Fruit fly (Drosophila melanogaster) whole organism, embryonic: Measurements from ENCODE around the gene Nak.

ENCODE experiments used
- ATbp ChIP-seq: fragments of 200-800 bp; sonication (Bioruptor generic); optimal IDR thresholded peaks from 2 replicates; lab custom pipeline; 2017; ENCODE audit warnings: missing biosample characterization, mild to moderate bottlenecking, missing genetic modification characterization, missing genetic modification reagents
- Atf3 ChIP-seq: fragments of 200-800 bp; sonication (Bioruptor generic); optimal IDR thresholded peaks from 3 replicates; lab custom pipeline; 2016; ENCODE audit warnings: missing biosample characterization, missing genetic modification characterization
- CG10209 ChIP-seq: fragments of 200-800 bp; sonication (Bioruptor generic); optimal IDR thresholded peaks from 3 replicates; lab custom pipeline; 2017; ENCODE audit warnings: missing biosample characterization, mild to moderate bottlenecking, missing genetic modification characterization, missing genetic modification reagents
- CG10959 ChIP-seq: fragments of 200-800 bp; sonication (Bioruptor generic); IDR thresholded peaks from 2 replicates; pipeline ENCODE4 v1.3.6; 2022; ENCODE audit warnings: missing biosample characterization, missing genetic modification characterization
- CG10979 ChIP-seq: fragments of 200-800 bp; sonication (Bioruptor generic); optimal IDR thresholded peaks from 2 replicates; lab custom pipeline; 2018; ENCODE audit warnings: missing biosample characterization, mild to moderate bottlenecking, missing genetic modification characterization, moderate library complexity
- CG12391 ChIP-seq: fragments of 200-800 bp; sonication (Bioruptor generic); optimal IDR thresholded peaks from 3 replicates; lab custom pipeline; 2018; ENCODE audit warnings: missing biosample characterization, mild to moderate bottlenecking, missing genetic modification characterization, moderate library complexity
- CG15696 ChIP-seq: fragments of 200-800 bp; sonication (Bioruptor generic); optimal IDR thresholded peaks from 2 replicates; lab custom pipeline; 2019; ENCODE audit warnings: missing biosample characterization, mild to moderate bottlenecking, missing genetic modification characterization, moderate library complexity
- CG16863 ChIP-seq: fragments of 200-800 bp; sonication (Bioruptor generic); optimal IDR thresholded peaks from 3 replicates; lab custom pipeline; 2016; ENCODE audit warnings: missing biosample characterization, missing genetic modification characterization
- CG18619 ChIP-seq: fragments of 200-800 bp; sonication (Bioruptor generic); optimal IDR thresholded peaks from 3 replicates; lab custom pipeline; 2017; ENCODE audit warnings: missing biosample characterization, mild to moderate bottlenecking, missing genetic modification characterization
- CG2202 ChIP-seq: fragments of 200-800 bp; sonication (Bioruptor generic); optimal IDR thresholded peaks from 2 replicates; lab custom pipeline; 2018; ENCODE audit warnings: missing biosample characterization, mild to moderate bottlenecking, missing genetic modification characterization
- CG2712 ChIP-seq: fragments of 200-800 bp; optimal IDR thresholded peaks from 3 replicates; lab custom pipeline; 2019; ENCODE audit warnings: missing biosample characterization, mild to moderate bottlenecking, missing genetic modification characterization, moderate library complexity
- CG30403 ChIP-seq: fragments of 200-800 bp; sonication (Bioruptor generic); optimal IDR thresholded peaks from 3 replicates; lab custom pipeline; 2016; ENCODE audit warnings: missing biosample characterization, missing genetic modification characterization
- CG31441 ChIP-seq: fragments of 200-800 bp; sonication (Bioruptor generic); IDR thresholded peaks from 2 replicates; pipeline ENCODE4 v1.3.6; 2022; ENCODE audit warnings: missing biosample characterization, missing genetic modification characterization
- CG3281 ChIP-seq: fragments of 200-800 bp; sonication (Bioruptor generic); optimal IDR thresholded peaks from 3 replicates; lab custom pipeline; 2017; ENCODE audit warnings: missing biosample characterization, mild to moderate bottlenecking, missing genetic modification characterization
- CG6689 ChIP-seq: fragments of 200-800 bp; sonication (Bioruptor generic); IDR thresholded peaks from 2 replicates; pipeline ENCODE4 v1.3.6; 2022; ENCODE audit warnings: missing biosample characterization, missing genetic modification characterization
- CG7372 ChIP-seq: fragments of 200-800 bp; sonication (Bioruptor generic); IDR thresholded peaks from 2 replicates; pipeline ENCODE4 v1.3.6; 2022; ENCODE audit warnings: missing biosample characterization, missing genetic modification characterization
- CG8089 ChIP-seq: fragments of 200-800 bp; sonication (Bioruptor generic); optimal IDR thresholded peaks from 3 replicates; lab custom pipeline; 2016; ENCODE audit warnings: missing biosample characterization, missing genetic modification characterization
- CG8478 ChIP-seq: fragments of >200 bp; optimal IDR thresholded peaks from 2 replicates; lab custom pipeline; 2018
- CG9215 ChIP-seq: fragments of 200-800 bp; sonication (Bioruptor generic); IDR thresholded peaks from 2 replicates; pipeline ENCODE4 v1.3.6; 2022; ENCODE audit warnings: missing biosample characterization, missing genetic modification characterization
- CG9727 ChIP-seq: fragments of 200-800 bp; sonication (Bioruptor generic); optimal IDR thresholded peaks from 3 replicates; lab custom pipeline; 2017; ENCODE audit warnings: missing biosample characterization, mild to moderate bottlenecking, missing genetic modification characterization
- CoRest ChIP-seq: fragments of 200-800 bp; sonication (Bioruptor generic); optimal IDR thresholded peaks from 3 replicates; lab custom pipeline; 2018; ENCODE audit warnings: missing biosample characterization, mild to moderate bottlenecking, missing genetic modification characterization, moderate library complexity
- Dad ChIP-seq: fragments of 200-800 bp; sonication (Bioruptor generic); optimal IDR thresholded peaks from 3 replicates; lab custom pipeline; 2016; ENCODE audit warnings: missing biosample characterization, missing genetic modification characterization
- Doc2 ChIP-seq: fragments of 200-800 bp; sonication (Bioruptor generic); IDR thresholded peaks from 2 replicates; pipeline ENCODE4 v1.3.6; 2022; ENCODE audit warnings: missing biosample characterization, missing genetic modification characterization
- HLH4C ChIP-seq: fragments of 200-800 bp; sonication (Bioruptor generic); IDR thresholded peaks from 3 replicates; pipeline ENCODE4 v1.3.6; 2022; ENCODE audit warnings: missing biosample characterization, missing genetic modification characterization; ENCODE audit not compliant: partially characterized antibody
- Mad ChIP-seq: fragments of 200-800 bp; sonication (Bioruptor generic); optimal IDR thresholded peaks from 2 replicates; lab custom pipeline; 2016; ENCODE audit warnings: missing biosample characterization, missing genetic modification characterization
- Sox100B ChIP-seq: fragments of 200-800 bp; sonication (Bioruptor generic); optimal IDR thresholded peaks from 3 replicates; lab custom pipeline; 2018; ENCODE audit warnings: missing biosample characterization, mild to moderate bottlenecking, missing genetic modification characterization
- Spps ChIP-seq: fragments of 200-800 bp; sonication (Bioruptor generic); optimal IDR thresholded peaks from 2 replicates; lab custom pipeline; 2018; ENCODE audit warnings: missing biosample characterization, mild to moderate bottlenecking, missing genetic modification characterization
- Taf1 ChIP-seq: fragments of 200-800 bp; sonication (Bioruptor generic); IDR thresholded peaks from 2 replicates; pipeline ENCODE4 v1.3.6; 2022; ENCODE audit warnings: missing biosample characterization, missing genetic modification characterization
- ato ChIP-seq: fragments of 200-800 bp; sonication (Bioruptor generic); IDR thresholded peaks from 2 replicates; pipeline ENCODE4 v1.3.6; 2022; ENCODE audit warnings: missing biosample characterization, missing genetic modification characterization; ENCODE audit not compliant: partially characterized antibody
- az2 ChIP-seq: fragments of 200-800 bp; sonication (Bioruptor generic); optimal IDR thresholded peaks from 3 replicates; lab custom pipeline; 2016; ENCODE audit warnings: missing biosample characterization, missing genetic modification characterization
- bsh ChIP-seq, 2 experiments: fragments of 200-800 bp; sonication (Bioruptor generic); optimal IDR thresholded peaks; 2 replicates each; lab custom pipeline; 2017 to 2018; ENCODE audit warnings: mild to moderate bottlenecking in 2 of 2, missing biosample characterization in 2 of 2, missing genetic modification characterization in 2 of 2, moderate library complexity in 1 of 2
- chinmo ChIP-seq: fragments of 200-800 bp; sonication (Bioruptor generic); IDR thresholded peaks from 4 replicates; pipeline ENCODE4 v1.3.6; 2022; ENCODE audit warnings: missing biosample characterization, missing genetic modification characterization; ENCODE audit not compliant: partially characterized antibody
- disco-r ChIP-seq: fragments of 200-800 bp; sonication (Bioruptor generic); optimal IDR thresholded peaks from 2 replicates; lab custom pipeline; 2016; ENCODE audit warnings: missing biosample characterization, missing genetic modification characterization
- dpn ChIP-seq, 2 experiments: fragments of 200-800 bp; sonication (Bioruptor generic); optimal IDR thresholded peaks; 3 replicates each; lab custom pipeline; 2016; ENCODE audit warnings: missing biosample characterization in 2 of 2, missing genetic modification characterization in 2 of 2
- eve ChIP-seq, 2 experiments: fragments of >200 bp; optimal IDR thresholded peaks; 2 replicates each; lab custom pipeline; 2017; ENCODE audit warnings: missing biosample characterization in 2 of 2, missing genetic modification characterization in 2 of 2
- fd96Cb ChIP-seq: fragments of 200-800 bp; sonication (Bioruptor generic); optimal IDR thresholded peaks from 2 replicates; lab custom pipeline; 2018; ENCODE audit warnings: missing biosample characterization, mild to moderate bottlenecking, missing genetic modification characterization, moderate library complexity
- gcm2 ChIP-seq: fragments of 200-800 bp; sonication (Bioruptor generic); optimal IDR thresholded peaks from 2 replicates; lab custom pipeline; 2016; ENCODE audit warnings: missing biosample characterization, missing genetic modification characterization
- gsb-n ChIP-seq: fragments of 200-800 bp; sonication (Bioruptor generic); optimal IDR thresholded peaks from 3 replicates; lab custom pipeline; 2018; ENCODE audit warnings: missing biosample characterization, mild to moderate bottlenecking, missing genetic modification characterization
- hb ChIP-seq: fragments of 200-800 bp; sonication (Bioruptor generic); IDR thresholded peaks from 3 replicates; pipeline ENCODE4 v1.3.6; 2022; ENCODE audit warnings: missing biosample characterization, missing genetic modification characterization; ENCODE audit not compliant: partially characterized antibody
- kay ChIP-seq: fragments of 200-800 bp; sonication (Bioruptor generic); optimal IDR thresholded peaks from 2 replicates; lab custom pipeline; 2016; ENCODE audit warnings: missing biosample characterization, missing genetic modification characterization
- klu ChIP-seq: fragments of 200-800 bp; sonication (Bioruptor generic); IDR thresholded peaks from 2 replicates; pipeline ENCODE4 v1.3.6; 2022; ENCODE audit warnings: missing biosample characterization, missing genetic modification characterization
- lola ChIP-seq, 3 experiments: fragments of >200 bp in 2 of 3; fragments of 200-800 bp in 1 of 3; sonication (Bioruptor generic) in 1 of 3; optimal IDR thresholded peaks; 2 replicates each; lab custom pipeline; 2017 to 2019; ENCODE audit warnings: missing biosample characterization in 3 of 3, missing genetic modification characterization in 3 of 3, mild to moderate bottlenecking in 1 of 3, moderate library complexity in 1 of 3
- nmo ChIP-seq: fragments of 200-800 bp; sonication (Bioruptor generic); optimal IDR thresholded peaks from 2 replicates; lab custom pipeline; 2018; ENCODE audit warnings: missing biosample characterization, mild to moderate bottlenecking, missing genetic modification characterization, moderate library complexity
- oc ChIP-seq: fragments of 200-800 bp; sonication (Bioruptor generic); optimal IDR thresholded peaks from 2 replicates; lab custom pipeline; 2018; ENCODE audit warnings: missing biosample characterization, mild to moderate bottlenecking, missing genetic modification characterization, moderate library complexity
- phol ChIP-seq: fragments of 200-800 bp; sonication (Bioruptor generic); optimal IDR thresholded peaks from 3 replicates; lab custom pipeline; 2018; ENCODE audit warnings: missing biosample characterization, mild to moderate bottlenecking, missing genetic modification characterization, moderate library complexity
- pnt ChIP-seq: fragments of 200-800 bp; sonication (Bioruptor generic); optimal IDR thresholded peaks from 3 replicates; lab custom pipeline; 2016; ENCODE audit warnings: missing biosample characterization, missing genetic modification characterization
- pros ChIP-seq: fragments of 200-800 bp; sonication (Bioruptor generic); optimal IDR thresholded peaks from 3 replicates; lab custom pipeline; 2019; ENCODE audit warnings: missing biosample characterization, mild to moderate bottlenecking, missing genetic modification characterization, moderate library complexity
- trem ChIP-seq: fragments of 200-800 bp; optimal IDR thresholded peaks from 3 replicates; lab custom pipeline; 2019; ENCODE audit warnings: missing biosample characterization, mild to moderate bottlenecking, missing genetic modification characterization, moderate library complexity
- wor ChIP-seq: fragments of 200-800 bp; sonication (Bioruptor generic); IDR thresholded peaks from 2 replicates; pipeline ENCODE4 v1.3.6; 2022; ENCODE audit warnings: missing biosample characterization, missing genetic modification characterization

The Nak gene

DNA sequence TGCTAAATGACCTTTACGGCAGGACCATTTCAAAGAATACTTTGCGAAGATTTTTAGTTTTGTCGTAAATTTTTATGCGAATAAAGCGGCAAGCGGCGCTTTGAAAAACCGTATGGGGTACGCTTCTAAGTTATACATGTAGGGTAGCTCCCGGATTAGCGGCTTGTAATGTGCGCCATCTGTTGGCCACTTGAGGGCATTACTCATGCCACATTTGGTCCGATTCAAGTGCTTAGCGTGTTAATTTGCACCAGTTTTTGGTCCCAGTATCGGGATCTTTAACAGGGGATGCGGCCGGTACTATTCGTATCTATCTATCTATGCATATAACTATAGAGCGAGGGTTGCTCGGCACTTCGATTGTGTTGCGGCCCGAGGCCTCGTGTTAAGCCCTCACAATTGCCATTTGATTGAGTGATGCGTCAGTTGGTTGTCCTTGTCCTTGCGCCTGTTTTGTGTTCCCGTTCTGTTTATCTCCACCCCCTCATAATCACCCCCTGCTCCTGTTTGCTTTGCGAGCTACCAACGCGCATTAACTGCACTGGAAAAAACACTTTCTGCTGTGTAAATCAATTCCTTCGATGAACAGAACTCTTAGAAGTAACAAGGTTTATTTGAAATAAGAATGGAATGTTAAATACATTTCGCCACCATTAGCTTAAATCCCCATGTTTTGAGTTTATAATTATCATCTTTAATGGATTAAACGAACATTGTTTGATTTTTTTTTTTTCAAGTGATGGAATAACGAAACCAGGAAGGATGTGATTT lies 38.0 kb downstream of the Nak start:
- TF ChIP-seq CG7372 (GFP tag; lab: Robert Waterston, UW) (no peak), dpn (GFP tag; optimal IDR thresholded peaks at IDR 0.05; lab: Kevin White, UChicago) (no peak), CG3281 (GFP tag; lab: Kevin White, UChicago) (no peak), CG10979 (peak; percentile 72), CG6689 (GFP tag; lab: Robert Waterston, UW) (0 out of 2 replicates have a peak, but pooled peaks have one; percentile 19), Mad (no peak), CG12391 (tag; lab: Kevin White, UChicago) (peak; percentile 61), CG2202 (tag; lab: Kevin White, UChicago) (peak; percentile 43), Sox100B (GFP tag; lab: Kevin White, UChicago) (no peak), kay (GFP tag; lab: Kevin White, UChicago) (no peak), CG8478 (lab: Kevin White, UChicago) (no peak), phol (tag; lab: Kevin White, UChicago) (peak; percentile 59), Atf3 (GFP tag; lab: Kevin White, UChicago) (no peak), Spps (tag; lab: Kevin White, UChicago) (peak; percentile 47), CG31441 (GFP tag; lab: Robert Waterston, UW) (peak; percentile 47; the same call in 1 of the 2 replicates), Dad (GFP tag; lab: Kevin White, UChicago) (no peak), hb (GFP tag; lab: Robert Waterston, UW) (no peak), pnt (GFP tag; lab: Kevin White, UChicago) (no peak), Taf1 (GFP tag; lab: Robert Waterston, UW) (no peak), CG8089 (GFP tag; lab: Kevin White, UChicago) (peak; percentile 18), CG30403 (GFP tag; lab: Kevin White, UChicago) (peak; percentile 14), klu (no peak), ato (GFP tag; lab: Robert Waterston, UW) (0 out of 2 replicates have a peak, but pooled peaks have one; percentile 22), gcm2 (GFP tag; lab: Kevin White, UChicago) (no peak), bsh (GFP tag; optimal IDR thresholded peaks at IDR 0.05; lab: Kevin White, UChicago) (peak in 1 of 2 experiments; percentile 70), nmo (GFP tag; lab: Kevin White, UChicago) (peak; percentile 26), CG9215 (GFP tag; lab: Robert Waterston, UW) (no peak), CG15696 (tag; lab: Kevin White, UChicago) (peak; percentile 57), CG18619 (GFP tag; lab: Kevin White, UChicago) (no peak), CG16863 (peak; percentile 14), pros (GFP tag; lab: Kevin White, UChicago) (peak; percentile 73), CoRest (tag; lab: Kevin White, UChicago) (peak; percentile 7), ATbp (GFP tag; lab: Kevin White, UChicago) (peak; percentile 31), oc (tag; lab: Kevin White, UChicago) (peak; percentile 66), CG9727 (GFP tag; lab: Kevin White, UChicago) (peak; percentile 44), wor (GFP tag; lab: Robert Waterston, UW) (no peak), fd96Cb (tag; lab: Kevin White, UChicago) (peak; percentile 58), gsb-n (tag; lab: Kevin White, UChicago) (peak; percentile 47), HLH4C (GFP tag; lab: Robert Waterston, UW) (no peak), CG10209 (GFP tag; lab: Kevin White, UChicago) (peak; percentile 26), Doc2 (GFP tag; lab: Robert Waterston, UW) (no peak), az2 (GFP tag; lab: Kevin White, UChicago) (peak; percentile 36), eve (GFP tag; optimal IDR thresholded peaks at IDR 0.05; lab: Kevin White, UChicago) (peak in 1 of 2 experiments; percentile 20), chinmo (GFP tag; lab: Robert Waterston, UW) (no peak), lola (GFP tag; optimal IDR thresholded peaks at IDR 0.05; lab: Kevin White, UChicago) (peak in 1 of 3 experiments; percentile 77), disco-r (GFP tag; lab: Kevin White, UChicago) (no peak), CG10959 (GFP tag; lab: Robert Waterston, UW) (no peak), trem (peak; percentile 11), CG2712 (tag; lab: Kevin White, UChicago) (peak; percentile 68)
